Worm (Caenorhabditis elegans): ENCODE results near the gene age-1.

The age-1 gene

ce11 chrII:11487999-11488398 is 38.9 kb downstream of the age-1 start, which contains the start of gene B0334.13:
B0334.13 (plus strand) TSS chrII:11488299.
- TF ChIP-seq egl-27 (tag; optimal IDR thresholded peaks at IDR 0.05) = no peak
- peak; percentile 43 for TF ChIP-seq nhr-25 (tag; optimal IDR thresholded peaks at IDR 0.05)
- peak; percentile 13 for TF ChIP-seq elt-1 (tag; optimal IDR thresholded peaks at IDR 0.05)

ce11 chrII:11486698-11487234 is 40.1 kb downstream of the age-1 start, which contains the start of gene ttr-18:
ttr-18 (minus strand) TSS chrII:11486748.
- TF ChIP-seq nhr-25 (tag; optimal IDR thresholded peaks at IDR 0.05) (peak; percentile 37), egl-27 (tag; optimal IDR thresholded peaks at IDR 0.05) (peak; percentile 12), nhr-237 (tag; optimal IDR thresholded peaks at IDR 0.05) (no peak), sea-2 (GFP tag; optimal IDR thresholded peaks at IDR 0.05) (no peak), snpc-4 (tag; optimal IDR thresholded peaks at IDR 0.05) (no peak), ceh-16 (tag; optimal IDR thresholded peaks at IDR 0.05) (no peak), unc-62 (GFP tag; optimal IDR thresholded peaks at IDR 0.05) (no peak), nhr-67 (tag; optimal IDR thresholded peaks at IDR 0.05) (no peak), nhr-23 (tag; optimal IDR thresholded peaks at IDR 0.05) (peak; percentile 4)

- TF ChIP-seq nhr-12 (tag; optimal IDR thresholded peaks at IDR 0.05) (no peak), sea-2 (GFP tag; optimal IDR thresholded peaks at IDR 0.05) (no peak), ama-1 (optimal IDR thresholded peaks at IDR 0.05) (peak; percentile 39)
These were observed 41.7 kb downstream of the age-1 start, which contains the start of gene twk-5 for ce11 chrII:11485200-11485599. twk-5 (minus strand) TSS chrII:11485300.

- no peak for TF ChIP-seq nhr-28 (tag; optimal IDR thresholded peaks at IDR 0.05)
- TF ChIP-seq pqm-1 (tag; optimal IDR thresholded peaks at IDR 0.05) = peak; percentile 29
- TF ChIP-seq ceh-9 (tag; optimal IDR thresholded peaks at IDR 0.05) = no peak
- TF ChIP-seq snpc-4 (tag; optimal IDR thresholded peaks at IDR 0.05) = no peak
- TF ChIP-seq ztf-11 (tag; optimal IDR thresholded peaks at IDR 0.05) = no peak
- no peak for TF ChIP-seq ceh-28 (tag; optimal IDR thresholded peaks at IDR 0.05)
- TF ChIP-seq fkh-10 (GFP tag; optimal IDR thresholded peaks at IDR 0.05) = no peak
- TF ChIP-seq nhr-77 (tag; optimal IDR thresholded peaks at IDR 0.05) = peak; percentile 50
- TF ChIP-seq jun-1 (tag; optimal IDR thresholded peaks at IDR 0.05) = peak; percentile 9
- no peak for TF ChIP-seq ztf-4 (tag; optimal IDR thresholded peaks at IDR 0.05)
- peak; percentile 32 for TF ChIP-seq lin-15B (tag; optimal IDR thresholded peaks at IDR 0.05)
- no peak for TF ChIP-seq zag-1 (tag; optimal IDR thresholded peaks at IDR 0.05)
- no peak for TF ChIP-seq nfya-1 (tag; optimal IDR thresholded peaks at IDR 0.05; ENCODE audit: insufficient read depth)
- no peak for TF ChIP-seq pha-4 (tag; optimal IDR thresholded peaks at IDR 0.05)
- TF ChIP-seq ceh-16 (tag; optimal IDR thresholded peaks at IDR 0.05) = peak; percentile 34
- no peak for TF ChIP-seq eor-1 (tag; optimal IDR thresholded peaks at IDR 0.05)
- no peak for TF ChIP-seq nhr-12 (tag; optimal IDR thresholded peaks at IDR 0.05)
- no peak for TF ChIP-seq R02D3.7 (tag; optimal IDR thresholded peaks at IDR 0.05)
- no peak for TF ChIP-seq nhr-11 (tag; optimal IDR thresholded peaks at IDR 0.05)
- TF ChIP-seq nhr-76 (tag; optimal IDR thresholded peaks at IDR 0.05) = no peak
- no peak for TF ChIP-seq ceh-82 (tag; optimal IDR thresholded peaks at IDR 0.05)
- TF ChIP-seq lsy-12 (tag; optimal IDR thresholded peaks at IDR 0.05) = peak; percentile 91
- no peak for TF ChIP-seq mdl-1 (tag; optimal IDR thresholded peaks at IDR 0.05)
- no peak for TF ChIP-seq sea-2 (GFP tag; optimal IDR thresholded peaks at IDR 0.05)
- TF ChIP-seq nhr-43 (tag; optimal IDR thresholded peaks at IDR 0.05; ENCODE audit: poor library complexity, severe bottlenecking) = peak; percentile 86
- peak; percentile 36 for TF ChIP-seq nhr-23 (tag; optimal IDR thresholded peaks at IDR 0.05)
- peak; percentile 47 for TF ChIP-seq tbx-2 (tag; optimal IDR thresholded peaks at IDR 0.05)
- TF ChIP-seq unc-62 (GFP tag; optimal IDR thresholded peaks at IDR 0.05) = no peak
- TF ChIP-seq ama-1 (optimal IDR thresholded peaks at IDR 0.05) = no peak
- peak; percentile 54 for TF ChIP-seq elt-2 (tag; optimal IDR thresholded peaks at IDR 0.05)
- peak; percentile 77 for TF ChIP-seq nhr-25 (tag; optimal IDR thresholded peaks at IDR 0.05)
- TF ChIP-seq daf-12 (tag; optimal IDR thresholded peaks at IDR 0.05) = no peak
- peak; percentile 93 for TF ChIP-seq hmg-11 (tag; optimal IDR thresholded peaks at IDR 0.05)
- peak; percentile 48 for TF ChIP-seq skn-1 (tag; optimal IDR thresholded peaks at IDR 0.05)
- no peak for TF ChIP-seq mml-1 (tag; optimal IDR thresholded peaks at IDR 0.05)
- TF ChIP-seq elt-3 (tag; optimal IDR thresholded peaks at IDR 0.05) = no peak
- TF ChIP-seq aly-2 (tag; optimal IDR thresholded peaks at IDR 0.05) = no peak
- no peak for TF ChIP-seq elt-1 (tag; optimal IDR thresholded peaks at IDR 0.05)
- no peak for TF ChIP-seq unc-39 (tag; optimal IDR thresholded peaks at IDR 0.05)
- TF ChIP-seq lin-39 (tag; optimal IDR thresholded peaks at IDR 0.05) = peak; percentile 81
- no peak for TF ChIP-seq ZK546.5 (tag; optimal IDR thresholded peaks at IDR 0.05)
- TF ChIP-seq nhr-67 (tag; optimal IDR thresholded peaks at IDR 0.05) = no peak
- TF ChIP-seq nhr-237 (tag; optimal IDR thresholded peaks at IDR 0.05) = no peak
- TF ChIP-seq egl-27 (tag; optimal IDR thresholded peaks at IDR 0.05) = no peak
- TF ChIP-seq fkh-2 (tag; optimal IDR thresholded peaks at IDR 0.05) = no peak
- no peak for TF ChIP-seq egl-5 (tag; optimal IDR thresholded peaks at IDR 0.05)
These were observed 42.3 kb downstream of the age-1 start for ce11 chrII:11484600-11484999.

All from whole organism, L3 larva.